Worm (Caenorhabditis elegans) whole organism, L2 larva: ENCODE results near the gene pdcd-2.

Experiments
- C34F6.9 ChIP-seq: fragments of 150-350 bp; optimal IDR thresholded peaks from 2 replicates; lab custom pipeline; 2014; ENCODE audit warnings: missing biosample characterization, missing genetic modification characterization
- F13H6.1 ChIP-seq: sonication (generic microtip); optimal IDR thresholded peaks from 2 replicates; lab custom pipeline; 2016; ENCODE audit warnings: missing genetic modification characterization, missing compliant biosample characterization
- ama-1 ChIP-seq: fragments of 150-350 bp; optimal IDR thresholded peaks from 2 replicates; lab custom pipeline; 2018; ENCODE audit warnings: inconsistent platforms
- crh-2 ChIP-seq: sonication (generic microtip); optimal IDR thresholded peaks from 2 replicates; lab custom pipeline; 2017; ENCODE audit warnings: missing biosample characterization, missing genetic modification characterization
- dmd-4 ChIP-seq: sonication (generic microtip); optimal IDR thresholded peaks from 2 replicates; lab custom pipeline; 2017; ENCODE audit warnings: missing biosample characterization, missing genetic modification characterization
- egl-27 ChIP-seq: sonication (generic microtip); optimal IDR thresholded peaks from 3 replicates; lab custom pipeline; 2017; ENCODE audit warnings: missing biosample characterization, missing genetic modification reagents, missing genetic modification characterization
- fos-1 ChIP-seq: fragments of 150-350 bp; optimal IDR thresholded peaks from 2 replicates; lab custom pipeline; 2014; ENCODE audit warnings: missing biosample characterization, missing genetic modification characterization
- lin-11 ChIP-seq: fragments of 150-350 bp; sonication (generic microtip); optimal IDR thresholded peaks from 2 replicates; lab custom pipeline; 2014; ENCODE audit warnings: missing biosample characterization, missing genetic modification characterization, inconsistent platforms, mixed read lengths
- lin-13 ChIP-seq: fragments of 150-350 bp; optimal IDR thresholded peaks from 2 replicates; lab custom pipeline; 2014; ENCODE audit warnings: missing biosample characterization, missing genetic modification reagents, missing genetic modification characterization
- lsy-2 ChIP-seq, 2 experiments: fragments of 150-350 bp in 1 of 2; sonication (generic microtip) in 1 of 2; optimal IDR thresholded peaks; 2 replicates each; lab custom pipeline; 2014 to 2017; ENCODE audit warnings: missing biosample characterization in 2 of 2, missing genetic modification characterization in 2 of 2
- mab-5 ChIP-seq: fragments of 150-350 bp; optimal IDR thresholded peaks from 2 replicates; lab custom pipeline; 2014; ENCODE audit warnings: missing biosample characterization, missing genetic modification characterization
- mbf-1 ChIP-seq: sonication (generic microtip); optimal IDR thresholded peaks from 2 replicates; lab custom pipeline; 2017; ENCODE audit warnings: missing biosample characterization, missing genetic modification characterization
- mdl-1 ChIP-seq, 2 experiments: fragments of 150-350 bp in 1 of 2; sonication (generic microtip) in 1 of 2; optimal IDR thresholded peaks; 2 replicates each; lab custom pipeline; 2017; ENCODE audit warnings: missing biosample characterization in 2 of 2, missing genetic modification characterization in 2 of 2
- nhr-129 ChIP-seq: fragments of 150-350 bp; optimal IDR thresholded peaks from 2 replicates; lab custom pipeline; 2014; ENCODE audit warnings: missing biosample characterization, missing genetic modification characterization
- nhr-21 ChIP-seq: fragments of 150-350 bp; optimal IDR thresholded peaks from 2 replicates; lab custom pipeline; 2014; ENCODE audit warnings: missing biosample characterization, missing genetic modification characterization
- nhr-23 ChIP-seq: fragments of 150-350 bp; optimal IDR thresholded peaks from 2 replicates; lab custom pipeline; 2014; ENCODE audit warnings: missing biosample characterization, missing genetic modification reagents, missing genetic modification characterization
- nhr-237 ChIP-seq: fragments of 150-350 bp; optimal IDR thresholded peaks from 2 replicates; lab custom pipeline; 2014; ENCODE audit warnings: missing biosample characterization, missing genetic modification characterization
- nhr-25 ChIP-seq: fragments of 150-350 bp; sonication (generic microtip); optimal IDR thresholded peaks from 3 replicates; lab custom pipeline; 2014; ENCODE audit warnings: missing biosample characterization, missing genetic modification characterization
- nhr-6 ChIP-seq: fragments of 150-350 bp; optimal IDR thresholded peaks from 2 replicates; lab custom pipeline; 2014; ENCODE audit warnings: missing biosample characterization, missing genetic modification characterization
- skn-1 ChIP-seq: sonication (generic microtip); optimal IDR thresholded peaks from 2 replicates; lab custom pipeline; 2017; ENCODE audit warnings: missing biosample characterization, missing genetic modification characterization
- sma-3 ChIP-seq: sonication (generic microtip); optimal IDR thresholded peaks from 2 replicates; lab custom pipeline; 2016; ENCODE audit warnings: missing genetic modification reagents, missing genetic modification characterization, missing compliant biosample characterization
- sma-9 ChIP-seq, 2 experiments: fragments of 150-350 bp in 1 of 2; sonication (generic microtip) in 1 of 2; optimal IDR thresholded peaks; 2 replicates each; lab custom pipeline; 2014 to 2016; ENCODE audit warnings: missing genetic modification characterization in 2 of 2, mild to moderate bottlenecking in 1 of 2, missing biosample characterization in 1 of 2, missing compliant biosample characterization in 1 of 2, missing genetic modification reagents in 1 of 2, moderate library complexity in 1 of 2
- snpc-4 ChIP-seq: fragments of 150-350 bp; optimal IDR thresholded peaks from 2 replicates; lab custom pipeline; 2014; ENCODE audit warnings: missing biosample characterization, missing genetic modification characterization
- unc-39 ChIP-seq: fragments of 150-350 bp; optimal IDR thresholded peaks from 2 replicates; lab custom pipeline; 2014; ENCODE audit warnings: missing biosample characterization, missing genetic modification characterization
- unc-55 ChIP-seq: fragments of 150-350 bp; sonication (generic microtip); optimal IDR thresholded peaks from 3 replicates; lab custom pipeline; 2014; ENCODE audit warnings: missing biosample characterization, missing genetic modification reagents, missing genetic modification characterization
- ztf-1 ChIP-seq: fragments of 200-800 bp; sonication (Bioruptor generic); conservative IDR thresholded peaks from 2 replicates; pipeline ENCODE4 v1.3.6; 2022; ENCODE audit warnings: missing genetic modification characterization, missing compliant biosample characterization
- ztf-11 ChIP-seq: sonication (generic microtip); optimal IDR thresholded peaks from 2 replicates; lab custom pipeline; 2017; ENCODE audit warnings: missing biosample characterization, missing genetic modification characterization

The pdcd-2 gene

ce11 chrIII:4370585-4370984, 47.3 kb downstream of the pdcd-2 start, which contains the start of gene ckb-3:
Gene ckb-3, plus strand, starts transcription at chrIII:4370885.
- no peak for TF ChIP-seq sma-3 (GFP tag; lab: Kevin White, UChicago)
- no peak for TF ChIP-seq dmd-4
- no peak for TF ChIP-seq ztf-11 (tag; lab: Kevin White, UChicago)
- no peak for TF ChIP-seq fos-1 (tag; lab: Kevin White, UChicago)
- TF ChIP-seq nhr-237 (tag; lab: Kevin White, UChicago), result no peak
- TF ChIP-seq mdl-1 (tag; optimal IDR thresholded peaks at IDR 0.05; lab: Kevin White, UChicago), result no peak
- no peak for TF ChIP-seq lin-13 (GFP tag; lab: Kevin White, UChicago)
- TF ChIP-seq skn-1 (tag; lab: Kevin White, UChicago), result no peak
- no peak for TF ChIP-seq nhr-129
- TF ChIP-seq snpc-4 (tag; lab: Kevin White, UChicago), result no peak
- no peak for TF ChIP-seq ztf-1 (GFP tag; lab: Robert Waterston, UW)
- no peak for TF ChIP-seq unc-55 (GFP tag; lab: Kevin White, UChicago)
- no peak for TF ChIP-seq C34F6.9 (tag; lab: Kevin White, UChicago)
- TF ChIP-seq mab-5, result no peak
- TF ChIP-seq mbf-1, result no peak
- no peak for TF ChIP-seq lin-11 (tag; lab: Kevin White, UChicago)
- no peak for TF ChIP-seq egl-27 (tag; lab: Kevin White, UChicago)

ce11 chrIII:4369381-4369809, 48.5 kb downstream of the pdcd-2 start:
- peak; percentile 63 for TF ChIP-seq nhr-129
- peak; percentile 14 for TF ChIP-seq unc-55 (GFP tag; lab: Kevin White, UChicago)
- TF ChIP-seq fos-1 (tag; lab: Kevin White, UChicago), result peak; percentile 64
- TF ChIP-seq nhr-21 (tag; lab: Kevin White, UChicago), result peak; percentile 39
- TF ChIP-seq sma-3 (GFP tag; lab: Kevin White, UChicago), result peak; percentile 45
- peak; percentile 43 for TF ChIP-seq crh-2 (tag; lab: Kevin White, UChicago)
- peak; percentile 15 for TF ChIP-seq C34F6.9 (tag; lab: Kevin White, UChicago)
- peak; percentile 30 for TF ChIP-seq F13H6.1 (tag; lab: Kevin White, UChicago)
- TF ChIP-seq, all 48 proteins: peak for 8; not testable (repeated sequence) for 40

ce11 chrIII:4367649-4368048, 50.2 kb downstream of the pdcd-2 start, which contains the start of gene ckb-2:
Gene ckb-2, plus strand, starts transcription at chrIII:4367949.
- TF ChIP-seq unc-39 (tag; lab: Kevin White, UChicago), result no peak
- TF ChIP-seq nhr-6 (tag; lab: Kevin White, UChicago), result no peak
- no peak for TF ChIP-seq nhr-237 (tag; lab: Kevin White, UChicago)
- no peak for TF ChIP-seq sma-9 (GFP tag; optimal IDR thresholded peaks at IDR 0.05; lab: Kevin White, UChicago)
- no peak for TF ChIP-seq sma-9 (tag; optimal IDR thresholded peaks at IDR 0.05; lab: Kevin White, UChicago)
- TF ChIP-seq nhr-25 (tag; lab: Kevin White, UChicago), result no peak
- no peak for TF ChIP-seq lin-13 (GFP tag; lab: Kevin White, UChicago)
- no peak for TF ChIP-seq egl-27 (tag; lab: Kevin White, UChicago)
- TF ChIP-seq nhr-23 (tag; lab: Kevin White, UChicago), result no peak
- TF ChIP-seq ama-1 (lab: Kevin White, UChicago), result no peak
- no peak for TF ChIP-seq unc-55 (GFP tag; lab: Kevin White, UChicago)
- no peak for TF ChIP-seq F13H6.1 (tag; lab: Kevin White, UChicago)
- TF ChIP-seq mdl-1 (tag; optimal IDR thresholded peaks at IDR 0.05; lab: Kevin White, UChicago), result no peak
- no peak for TF ChIP-seq lsy-2 (tag; optimal IDR thresholded peaks at IDR 0.05; lab: Kevin White, UChicago)
